Fruit fly (Drosophila melanogaster) whole organism, pupa: ENCODE results near the gene CG2120.

Source experiments
- CG10348 ChIP-seq: fragments of 200-800 bp; sonication (Bioruptor generic); IDR thresholded peaks from 2 replicates; pipeline ENCODE4 v1.3.6; 2022; ENCODE audit warnings: missing biosample characterization, missing genetic modification characterization
- CG12605 ChIP-seq: fragments of 200-800 bp; sonication (Bioruptor generic); IDR thresholded peaks from 2 replicates; pipeline ENCODE4 v1.3.6; 2022; ENCODE audit warnings: missing biosample characterization, missing genetic modification characterization
- CG13204 ChIP-seq: fragments of 200-800 bp; sonication (Bioruptor generic); optimal IDR thresholded peaks from 2 replicates; lab custom pipeline; 2018; ENCODE audit warnings: missing biosample characterization, mild to moderate bottlenecking, missing genetic modification characterization, moderate library complexity
- CG14655 ChIP-seq: fragments of 200-800 bp; sonication (Bioruptor generic); optimal IDR thresholded peaks from 3 replicates; lab custom pipeline; 2017; ENCODE audit warnings: mild to moderate bottlenecking, missing biosample characterization, missing genetic modification reagents, missing genetic modification characterization
- CG15710 ChIP-seq: fragments of 200-800 bp; sonication (Bioruptor generic); optimal IDR thresholded peaks from 2 replicates; lab custom pipeline; 2018; ENCODE audit warnings: missing biosample characterization, mild to moderate bottlenecking, missing genetic modification characterization, moderate library complexity
- CG17806 ChIP-seq: fragments of 200-800 bp; sonication (Bioruptor generic); optimal IDR thresholded peaks from 2 replicates; lab custom pipeline; 2018; ENCODE audit warnings: missing biosample characterization, mild to moderate bottlenecking, missing genetic modification characterization, moderate library complexity
- CG32121 ChIP-seq: fragments of 200-800 bp; sonication (Bioruptor generic); IDR thresholded peaks from 2 replicates; pipeline ENCODE4 v1.3.6; 2022; ENCODE audit warnings: missing biosample characterization, missing genetic modification characterization
- CG34367 ChIP-seq: fragments of 200-800 bp; sonication (Bioruptor generic); optimal IDR thresholded peaks from 2 replicates; lab custom pipeline; 2018; ENCODE audit warnings: missing biosample characterization, mild to moderate bottlenecking, missing genetic modification characterization
- CG4496 ChIP-seq: fragments of 200-800 bp; sonication (Bioruptor generic); IDR thresholded peaks from 3 replicates; pipeline ENCODE4 v1.3.6; 2022; ENCODE audit warnings: missing biosample characterization, missing genetic modification characterization
- CG8159 ChIP-seq: fragments of 200-800 bp; sonication (Bioruptor generic); optimal IDR thresholded peaks from 3 replicates; lab custom pipeline; 2018; ENCODE audit warnings: missing biosample characterization, mild to moderate bottlenecking, missing genetic modification characterization, moderate library complexity
- CG8301 ChIP-seq: fragments of 200-800 bp; sonication (Bioruptor generic); optimal IDR thresholded peaks from 2 replicates; lab custom pipeline; 2018; ENCODE audit warnings: missing biosample characterization, mild to moderate bottlenecking, missing genetic modification characterization
- CG9948 ChIP-seq: fragments of 200-800 bp; sonication (Bioruptor generic); optimal IDR thresholded peaks from 2 replicates; lab custom pipeline; 2018; ENCODE audit warnings: missing biosample characterization, mild to moderate bottlenecking, missing genetic modification characterization, moderate library complexity
- D1 ChIP-seq: fragments of 200-800 bp; sonication (Bioruptor generic); optimal IDR thresholded peaks from 2 replicates; lab custom pipeline; 2018; ENCODE audit warnings: missing biosample characterization, mild to moderate bottlenecking, missing genetic modification characterization, moderate library complexity
- EcR ChIP-seq: fragments of 200-800 bp; sonication (Bioruptor generic); optimal IDR thresholded peaks from 3 replicates; lab custom pipeline; 2019; ENCODE audit warnings: missing biosample characterization, missing genetic modification characterization, mild to moderate bottlenecking, moderate library complexity, missing genetic modification reagents
- Ets98B ChIP-seq: fragments of 200-800 bp; sonication (Bioruptor generic); IDR thresholded peaks from 2 replicates; pipeline ENCODE4 v1.3.6; 2022; ENCODE audit warnings: missing biosample characterization, missing genetic modification characterization
- Pif1A ChIP-seq: fragments of 200-800 bp; sonication (Bioruptor generic); optimal IDR thresholded peaks from 3 replicates; lab custom pipeline; 2016; ENCODE audit warnings: missing biosample characterization, missing genetic modification characterization
- Pif1B ChIP-seq: fragments of 200-800 bp; sonication (Bioruptor generic); optimal IDR thresholded peaks from 3 replicates; lab custom pipeline; 2016; ENCODE audit warnings: missing biosample characterization, missing genetic modification characterization
- Snoo ChIP-seq: fragments of 200-800 bp; sonication (Bioruptor generic); optimal IDR thresholded peaks from 3 replicates; lab custom pipeline; 2017; ENCODE audit warnings: missing biosample characterization, mild to moderate bottlenecking, missing genetic modification characterization, inconsistent platforms
- fd96Ca ChIP-seq: fragments of 200-800 bp; sonication (Bioruptor generic); IDR thresholded peaks from 3 replicates; pipeline ENCODE4 v1.3.6; 2022; ENCODE audit warnings: missing biosample characterization, missing genetic modification characterization
- gl ChIP-seq: fragments of 200-800 bp; sonication (Bioruptor generic); optimal IDR thresholded peaks from 2 replicates; lab custom pipeline; 2018; ENCODE audit warnings: missing biosample characterization, mild to moderate bottlenecking, missing genetic modification characterization
- rn ChIP-seq: fragments of 200-800 bp; sonication (Bioruptor generic); IDR thresholded peaks from 2 replicates; pipeline ENCODE4 v1.3.6; 2022; ENCODE audit warnings: missing biosample characterization, missing genetic modification characterization

CG2120 gene

DNA sequence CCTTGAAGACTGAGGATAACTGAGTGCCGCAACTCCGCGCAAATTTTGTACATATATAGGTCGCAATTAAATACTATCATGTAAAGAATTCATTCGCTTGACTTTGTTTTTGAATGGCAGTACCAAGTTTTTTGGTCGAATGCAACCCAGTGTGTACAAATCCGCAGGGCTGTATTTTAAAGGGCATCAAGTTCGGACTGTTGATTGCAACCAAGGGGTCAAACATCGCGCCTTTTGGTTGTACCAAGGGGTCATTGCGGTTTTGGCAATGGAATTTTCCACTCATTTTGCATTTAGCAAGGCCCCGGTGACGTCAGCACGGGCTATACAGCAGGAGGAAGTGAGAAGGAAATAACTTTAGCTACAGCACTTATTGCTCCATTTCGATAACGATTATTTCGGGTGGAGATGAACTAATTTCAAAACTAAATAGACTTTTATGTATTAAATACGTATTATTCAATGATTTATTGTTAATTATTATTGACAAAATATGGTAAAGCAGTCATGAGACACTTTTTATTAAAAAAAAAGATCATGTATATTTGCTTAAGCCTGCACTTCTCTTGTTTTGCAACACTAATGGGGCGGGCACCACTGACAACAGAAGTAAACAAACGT is 3.8 kb upstream of the CG2120 start, which contains the start of gene CG10958:
CG10958 (plus strand) TSS at position 593 of the 621 bp plus-strand sequence.
- peak; percentile 20 for TF ChIP-seq CG15710 (tag; lab: Kevin White, UChicago)
- no peak for TF ChIP-seq D1 (tag; lab: Kevin White, UChicago)
- no peak for TF ChIP-seq CG13204 (GFP tag; lab: Kevin White, UChicago)
- TF ChIP-seq CG10348 (GFP tag; lab: Robert Waterston, UW), result no peak
- TF ChIP-seq Ets98B (GFP tag; lab: Robert Waterston, UW), result peak; percentile 42; the same call in 1 of the 2 replicates
- TF ChIP-seq CG4496 (GFP tag; lab: Robert Waterston, UW), result peak; percentile 54
- TF ChIP-seq CG32121 (GFP tag; lab: Robert Waterston, UW), result peak; percentile 54
- TF ChIP-seq CG8301 (tag; lab: Kevin White, UChicago), result no peak
- no peak for TF ChIP-seq rn (GFP tag; lab: Robert Waterston, UW)
- TF ChIP-seq CG9948 (tag; lab: Kevin White, UChicago), result peak; percentile 28
- no peak for TF ChIP-seq CG8159 (tag; lab: Kevin White, UChicago)
- TF ChIP-seq CG14655 (GFP tag; lab: Kevin White, UChicago), result no peak
- TF ChIP-seq fd96Ca (GFP tag; lab: Robert Waterston, UW), result peak; percentile 48; the same call in 2 of the 3 replicates
- TF ChIP-seq Pif1A (GFP tag; lab: Kevin White, UChicago), result no peak
- TF ChIP-seq CG34367 (tag; lab: Kevin White, UChicago), result no peak
- peak; percentile 4 for TF ChIP-seq EcR (GFP tag; lab: Kevin White, UChicago)
- 0 out of 2 replicates have a peak, but pooled peaks have one; percentile 15 for TF ChIP-seq CG12605 (GFP tag; lab: Robert Waterston, UW)
- peak; percentile 10 for TF ChIP-seq Snoo
- peak; percentile 40 for TF ChIP-seq CG17806 (tag; lab: Kevin White, UChicago)
- TF ChIP-seq Pif1B, result peak; percentile 63

DNA sequence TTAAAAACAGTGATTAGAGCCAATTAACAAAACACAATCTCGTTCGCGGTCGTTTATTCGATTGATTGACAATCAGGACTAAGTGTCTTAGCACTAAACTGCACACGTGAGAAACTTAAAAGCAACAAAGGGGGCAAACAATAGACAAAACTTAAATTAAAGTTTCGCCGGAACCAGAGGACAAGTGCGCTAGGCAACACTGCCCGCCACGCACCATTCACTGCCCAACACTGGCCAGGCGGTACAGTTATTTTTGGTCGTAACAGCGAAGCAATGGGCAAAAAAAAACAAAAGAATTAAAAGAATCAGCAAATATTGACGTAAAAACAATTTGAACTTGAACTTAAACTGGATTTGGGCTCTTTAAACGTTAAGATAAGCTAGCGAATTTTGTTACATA is 1.7 kb downstream of the CG2120 start:
- TF ChIP-seq Ets98B (GFP tag; lab: Robert Waterston, UW), result no peak
- no peak for TF ChIP-seq CG34367 (tag; lab: Kevin White, UChicago)

DNA sequence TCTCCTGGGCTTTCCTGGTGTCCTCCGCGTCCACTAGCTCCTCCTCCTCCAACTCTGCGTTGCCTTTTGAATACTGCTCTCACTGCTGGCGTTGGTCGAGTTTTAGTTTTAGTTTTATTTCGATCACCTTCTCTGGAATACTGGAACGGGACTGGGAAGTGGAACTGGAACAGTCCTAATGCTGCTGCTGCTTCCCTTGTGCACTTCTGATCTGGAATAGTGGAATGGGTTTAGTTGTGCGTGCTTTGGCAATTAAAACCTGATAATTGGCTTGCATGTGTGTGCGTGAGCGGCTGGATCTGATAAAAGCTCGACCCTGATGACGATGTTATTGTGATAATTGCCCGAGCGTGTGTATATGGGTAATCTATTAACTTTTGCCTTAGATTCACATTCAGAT is 5.1 kb downstream of the CG2120 start:
- TF ChIP-seq CG4496 (GFP tag; lab: Robert Waterston, UW) (no peak), CG13204 (GFP tag; lab: Kevin White, UChicago) (no peak), CG8159 (tag; lab: Kevin White, UChicago) (no peak), CG15710 (tag; lab: Kevin White, UChicago) (no peak), Ets98B (GFP tag; lab: Robert Waterston, UW) (no peak), CG34367 (tag; lab: Kevin White, UChicago) (no peak), D1 (tag; lab: Kevin White, UChicago) (no peak)

DNA sequence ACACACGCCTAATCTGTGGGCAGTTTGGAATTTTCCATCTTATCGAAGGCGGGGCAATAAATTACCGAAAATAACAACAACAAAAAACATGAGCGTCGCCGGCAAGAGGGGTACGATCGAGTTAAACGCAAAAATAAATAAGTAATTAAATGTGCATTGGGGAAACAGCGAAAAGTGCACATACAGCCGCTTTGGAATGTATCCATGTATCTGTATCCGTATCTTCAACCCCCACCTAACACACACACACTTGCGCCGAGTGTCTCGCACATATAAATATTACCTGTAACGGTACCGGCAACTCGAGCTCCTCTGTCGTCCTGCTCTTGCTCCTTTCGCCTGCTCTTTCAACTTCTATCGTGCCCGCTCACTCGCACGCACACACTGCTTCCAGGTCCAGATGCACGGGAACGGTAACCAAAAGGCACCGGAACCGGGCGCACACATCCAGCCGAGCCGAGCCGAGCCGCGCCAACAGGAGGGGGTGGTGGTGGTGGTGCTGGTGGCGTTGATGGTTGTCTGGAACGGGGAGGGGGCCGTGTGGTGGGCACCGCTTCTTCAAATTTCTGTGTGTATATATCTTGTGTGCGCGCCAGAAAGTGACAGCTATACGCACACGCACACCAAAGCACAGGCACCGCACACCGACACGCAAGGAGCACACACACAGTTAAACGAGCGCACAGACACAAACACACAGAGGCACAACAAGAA is 5.9 kb downstream of the CG2120 start:
- TF ChIP-seq Snoo, result no peak
- TF ChIP-seq CG32121 (GFP tag; lab: Robert Waterston, UW), result peak; percentile 66
- TF ChIP-seq Pif1A (GFP tag; lab: Kevin White, UChicago), result peak; percentile 16
- peak; percentile 93 for TF ChIP-seq CG4496 (GFP tag; lab: Robert Waterston, UW)
- TF ChIP-seq CG17806 (tag; lab: Kevin White, UChicago), result no peak
- peak; percentile 5; the same call in 1 of the 3 replicates for TF ChIP-seq fd96Ca (GFP tag; lab: Robert Waterston, UW)
- TF ChIP-seq CG8159 (tag; lab: Kevin White, UChicago), result peak; percentile 17
- TF ChIP-seq CG10348 (GFP tag; lab: Robert Waterston, UW), result 0 out of 2 replicates have a peak, but pooled peaks have one; percentile 20
- TF ChIP-seq D1 (tag; lab: Kevin White, UChicago), result no peak
- no peak for TF ChIP-seq CG9948 (tag; lab: Kevin White, UChicago)
- no peak for TF ChIP-seq Pif1B
- peak; percentile 51; the same call in 1 of the 2 replicates for TF ChIP-seq Ets98B (GFP tag; lab: Robert Waterston, UW)
- TF ChIP-seq EcR (GFP tag; lab: Kevin White, UChicago), result peak; percentile 40
- peak; percentile 94 for TF ChIP-seq CG13204 (GFP tag; lab: Kevin White, UChicago)
- peak; percentile 4 for TF ChIP-seq CG15710 (tag; lab: Kevin White, UChicago)
- TF ChIP-seq CG8301 (tag; lab: Kevin White, UChicago), result peak; percentile 12
- TF ChIP-seq rn (GFP tag; lab: Robert Waterston, UW), result no peak
- TF ChIP-seq CG12605 (GFP tag; lab: Robert Waterston, UW), result peak; percentile 54
- TF ChIP-seq CG34367 (tag; lab: Kevin White, UChicago), result no peak
- TF ChIP-seq CG14655 (GFP tag; lab: Kevin White, UChicago), result no peak
- no peak for TF ChIP-seq gl (tag; lab: Kevin White, UChicago)
- TF ChIP-seq, all 21 proteins: peak for 12

DNA sequence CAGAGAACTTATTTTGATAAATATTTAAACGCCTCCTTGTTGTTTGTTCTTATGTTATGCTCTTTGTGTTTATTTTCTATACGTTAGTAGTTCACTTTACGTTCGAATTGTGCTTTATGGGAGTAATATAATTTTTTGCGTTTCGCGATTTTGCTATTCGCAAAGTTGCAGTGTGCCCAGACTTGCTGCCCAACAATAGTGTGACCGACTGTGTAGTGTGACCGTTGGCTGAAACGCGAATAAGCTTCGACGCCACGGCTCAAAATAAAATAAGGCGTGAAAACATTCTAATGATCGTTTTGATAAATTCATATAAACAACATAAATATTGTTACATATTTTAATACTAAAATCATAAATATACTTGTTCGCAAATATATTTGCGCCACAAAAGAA is 6.4 kb downstream of the CG2120 start, which contains the start of gene Smox:
Smox (minus strand) TSS at position 213 of the 396 bp plus-strand sequence.
- no peak for TF ChIP-seq fd96Ca (GFP tag; lab: Robert Waterston, UW)
- no peak for TF ChIP-seq Pif1A (GFP tag; lab: Kevin White, UChicago)
- no peak for TF ChIP-seq CG9948 (tag; lab: Kevin White, UChicago)
- TF ChIP-seq CG8159 (tag; lab: Kevin White, UChicago), result no peak
- TF ChIP-seq gl (tag; lab: Kevin White, UChicago), result no peak
- no peak for TF ChIP-seq Ets98B (GFP tag; lab: Robert Waterston, UW)
- TF ChIP-seq CG32121 (GFP tag; lab: Robert Waterston, UW), result no peak
- no peak for TF ChIP-seq CG10348 (GFP tag; lab: Robert Waterston, UW)
- TF ChIP-seq CG12605 (GFP tag; lab: Robert Waterston, UW), result no peak
- no peak for TF ChIP-seq CG8301 (tag; lab: Kevin White, UChicago)
- TF ChIP-seq CG14655 (GFP tag; lab: Kevin White, UChicago), result no peak
- no peak for TF ChIP-seq Pif1B
- TF ChIP-seq rn (GFP tag; lab: Robert Waterston, UW), result no peak
